Fruit fly (Drosophila melanogaster) whole organism, embryonic: ENCODE measurements around the gene lectin-37Da.

Experiments used
- Atf6 ChIP-seq: fragments of 200-800 bp; sonication (Bioruptor generic); IDR thresholded peaks from 2 replicates; pipeline ENCODE4 v1.3.6; 2022; ENCODE audit warnings: missing biosample characterization, missing genetic modification characterization
- CG11560 ChIP-seq: fragments of 200-800 bp; sonication (Bioruptor generic); IDR thresholded peaks from 3 replicates; pipeline ENCODE4 v1.3.6; 2022; ENCODE audit warnings: missing biosample characterization, missing genetic modification characterization
- CG11696 ChIP-seq: fragments of 200-800 bp; sonication (Bioruptor generic); IDR thresholded peaks from 2 replicates; pipeline ENCODE4 v1.3.6; 2022; ENCODE audit warnings: missing biosample characterization, missing genetic modification characterization
- CG13123 ChIP-seq: fragments of 200-800 bp; sonication (Bioruptor generic); optimal IDR thresholded peaks from 2 replicates; lab custom pipeline; 2016; ENCODE audit warnings: missing biosample characterization, missing genetic modification characterization
- CG13424 ChIP-seq: fragments of 200-800 bp; sonication (Bioruptor generic); optimal IDR thresholded peaks from 2 replicates; lab custom pipeline; 2019; ENCODE audit warnings: missing biosample characterization, mild to moderate bottlenecking, missing genetic modification characterization, moderate library complexity
- CG14965 ChIP-seq: fragments of 200-800 bp; sonication (Bioruptor generic); optimal IDR thresholded peaks from 2 replicates; lab custom pipeline; 2016; ENCODE audit warnings: missing biosample characterization, missing genetic modification characterization, borderline replicate concordance
- CG17359 ChIP-seq: fragments of 200-800 bp; sonication (Bioruptor generic); optimal IDR thresholded peaks from 3 replicates; lab custom pipeline; 2018; ENCODE audit warnings: missing biosample characterization, mild to moderate bottlenecking, missing genetic modification characterization, moderate library complexity
- CG17802 ChIP-seq: fragments of 200-800 bp; sonication (Bioruptor generic); optimal IDR thresholded peaks from 2 replicates; lab custom pipeline; 2018; ENCODE audit warnings: missing biosample characterization, mild to moderate bottlenecking, missing genetic modification characterization, moderate library complexity
- CG2875 ChIP-seq: fragments of 200-800 bp; sonication (Bioruptor generic); optimal IDR thresholded peaks from 2 replicates; lab custom pipeline; 2017; ENCODE audit warnings: missing biosample characterization, mild to moderate bottlenecking, missing genetic modification characterization, missing genetic modification reagents
- CG3847 ChIP-seq: fragments of 200-800 bp; sonication (Bioruptor generic); IDR thresholded peaks from 2 replicates; pipeline ENCODE4 v1.3.6; 2022; ENCODE audit warnings: missing biosample characterization, missing genetic modification characterization
- CG5953 ChIP-seq: fragments of 200-800 bp; sonication (Bioruptor generic); IDR thresholded peaks from 2 replicates; pipeline ENCODE4 v1.3.6; 2022; ENCODE audit warnings: missing biosample characterization, missing genetic modification characterization
- CG6689 ChIP-seq: fragments of 200-800 bp; sonication (Bioruptor generic); IDR thresholded peaks from 2 replicates; pipeline ENCODE4 v1.3.6; 2022; ENCODE audit warnings: missing biosample characterization, missing genetic modification characterization
- CG8089 ChIP-seq: fragments of 200-800 bp; sonication (Bioruptor generic); optimal IDR thresholded peaks from 3 replicates; lab custom pipeline; 2016; ENCODE audit warnings: missing biosample characterization, missing genetic modification characterization
- CG8281 ChIP-seq: fragments of 200-800 bp; sonication (Bioruptor generic); optimal IDR thresholded peaks from 2 replicates; lab custom pipeline; 2018; ENCODE audit warnings: missing biosample characterization, mild to moderate bottlenecking, missing genetic modification characterization, moderate library complexity
- CG9609 ChIP-seq: fragments of 200-800 bp; sonication (Bioruptor generic); optimal IDR thresholded peaks from 3 replicates; lab custom pipeline; 2016; ENCODE audit warnings: missing biosample characterization, missing genetic modification characterization
- CHES-1-like ChIP-seq: fragments of 200-800 bp; sonication (Bioruptor generic); optimal IDR thresholded peaks from 2 replicates; lab custom pipeline; 2016; ENCODE audit warnings: missing biosample characterization, missing genetic modification characterization
- CoRest ChIP-seq: fragments of 200-800 bp; sonication (Bioruptor generic); optimal IDR thresholded peaks from 3 replicates; lab custom pipeline; 2018; ENCODE audit warnings: missing biosample characterization, mild to moderate bottlenecking, missing genetic modification characterization, moderate library complexity
- Dll ChIP-seq: fragments of 200-800 bp; sonication (Bioruptor generic); IDR thresholded peaks from 4 replicates; pipeline ENCODE4 v1.3.6; 2022; ENCODE audit warnings: missing biosample characterization, missing genetic modification characterization; ENCODE audit not compliant: partially characterized antibody
- Dref ChIP-seq: fragments of 200-800 bp; sonication (Bioruptor generic); IDR thresholded peaks from 2 replicates; pipeline ENCODE4 v1.3.6; 2022; ENCODE audit warnings: missing biosample characterization, missing genetic modification characterization
- Eip74EF ChIP-seq, 2 experiments: fragments of 200-800 bp in 1 of 2; fragments of >200 bp in 1 of 2; sonication (Bioruptor generic) in 1 of 2; optimal IDR thresholded peaks; 2 replicates each; lab custom pipeline; 2017 to 2019; ENCODE audit warnings: missing biosample characterization in 2 of 2, missing genetic modification characterization in 2 of 2, mild to moderate bottlenecking in 1 of 2, moderate library complexity in 1 of 2
- Fer2 ChIP-seq: fragments of 200-800 bp; sonication (Bioruptor generic); optimal IDR thresholded peaks from 2 replicates; lab custom pipeline; 2018; ENCODE audit warnings: missing biosample characterization, mild to moderate bottlenecking, missing genetic modification characterization, moderate library complexity
- HHEX ChIP-seq: fragments of 200-800 bp; sonication (Bioruptor generic); optimal IDR thresholded peaks from 3 replicates; lab custom pipeline; 2017; ENCODE audit warnings: missing biosample characterization, mild to moderate bottlenecking, missing genetic modification characterization, missing genetic modification reagents
- Med ChIP-seq: fragments of 200-800 bp; sonication (Bioruptor generic); peaks from one replicate; lab custom pipeline; 2016; ENCODE audit warnings: missing biosample characterization, missing genetic modification characterization, mild to moderate bottlenecking, inconsistent platforms, moderate library complexity
- NC2α ChIP-seq: fragments of 200-800 bp; sonication (Bioruptor generic); optimal IDR thresholded peaks from 2 replicates; lab custom pipeline; 2016; ENCODE audit warnings: missing biosample characterization, missing genetic modification characterization
- Nf-YB ChIP-seq: fragments of 200-800 bp; sonication (Bioruptor generic); optimal IDR thresholded peaks from 3 replicates; lab custom pipeline; 2019; ENCODE audit warnings: missing biosample characterization, mild to moderate bottlenecking, missing genetic modification characterization, moderate library complexity
- Sox100B ChIP-seq: fragments of 200-800 bp; sonication (Bioruptor generic); optimal IDR thresholded peaks from 3 replicates; lab custom pipeline; 2018; ENCODE audit warnings: missing biosample characterization, mild to moderate bottlenecking, missing genetic modification characterization
- Ssrp ChIP-seq: fragments of 200-800 bp; sonication (Bioruptor generic); optimal IDR thresholded peaks from 2 replicates; lab custom pipeline; 2018; ENCODE audit warnings: missing biosample characterization, mild to moderate bottlenecking, missing genetic modification characterization, moderate library complexity
- Trl ChIP-seq, 3 experiments: fragments of >200 bp in 2 of 3; fragments of 200-800 bp in 1 of 3; sonication (Bioruptor generic) in 1 of 3; optimal IDR thresholded peaks; 2 replicates in 1 of 3; 3 replicates in 2 of 3; lab custom pipeline; 2016 to 2017; ENCODE audit warnings: missing biosample characterization in 1 of 3, missing genetic modification characterization in 1 of 3
- az2 ChIP-seq: fragments of 200-800 bp; sonication (Bioruptor generic); optimal IDR thresholded peaks from 3 replicates; lab custom pipeline; 2016; ENCODE audit warnings: missing biosample characterization, missing genetic modification characterization
- cato ChIP-seq: fragments of 200-800 bp; sonication (Bioruptor generic); optimal IDR thresholded peaks from 2 replicates; lab custom pipeline; 2016; ENCODE audit warnings: missing biosample characterization, missing genetic modification characterization, borderline replicate concordance
- cg ChIP-seq: fragments of 200-800 bp; sonication (Bioruptor generic); optimal IDR thresholded peaks from 3 replicates; lab custom pipeline; 2019; ENCODE audit warnings: missing biosample characterization, mild to moderate bottlenecking, missing genetic modification characterization, moderate library complexity
- danr ChIP-seq: fragments of 200-800 bp; sonication (Bioruptor generic); IDR thresholded peaks from 2 replicates; pipeline ENCODE4 v1.3.6; 2022; ENCODE audit warnings: missing biosample characterization, missing genetic modification characterization
- fd3F ChIP-seq: fragments of 200-800 bp; sonication (Bioruptor generic); optimal IDR thresholded peaks from 2 replicates; lab custom pipeline; 2018; ENCODE audit warnings: missing biosample characterization, mild to moderate bottlenecking, missing genetic modification characterization, moderate library complexity
- gem ChIP-seq: fragments of 200-800 bp; sonication (Bioruptor generic); optimal IDR thresholded peaks from 2 replicates; lab custom pipeline; 2019; ENCODE audit warnings: missing biosample characterization, mild to moderate bottlenecking, missing genetic modification characterization, moderate library complexity
- hth ChIP-seq: fragments of >200 bp; optimal IDR thresholded peaks from 2 replicates; lab custom pipeline; 2017; ENCODE audit warnings: inconsistent platforms
- klu ChIP-seq: fragments of 200-800 bp; sonication (Bioruptor generic); IDR thresholded peaks from 2 replicates; pipeline ENCODE4 v1.3.6; 2022; ENCODE audit warnings: missing biosample characterization, missing genetic modification characterization
- lilli ChIP-seq: fragments of 200-800 bp; sonication (Bioruptor generic); optimal IDR thresholded peaks from 3 replicates; lab custom pipeline; 2016; ENCODE audit warnings: missing biosample characterization, missing genetic modification characterization
- maf-S ChIP-seq: fragments of 200-800 bp; sonication (Bioruptor generic); optimal IDR thresholded peaks from 2 replicates; lab custom pipeline; 2016; ENCODE audit warnings: missing biosample characterization, missing genetic modification characterization
- odd ChIP-seq: fragments of 200-800 bp; sonication (Bioruptor generic); optimal IDR thresholded peaks from 2 replicates; lab custom pipeline; 2017; ENCODE audit warnings: missing biosample characterization, mild to moderate bottlenecking, missing genetic modification characterization
- org-1 ChIP-seq: fragments of 200-800 bp; sonication (Bioruptor generic); optimal IDR thresholded peaks from 2 replicates; lab custom pipeline; 2017; ENCODE audit warnings: missing biosample characterization, missing genetic modification characterization
- pfk ChIP-seq: fragments of 200-800 bp; sonication (Bioruptor generic); optimal IDR thresholded peaks from 2 replicates; lab custom pipeline; 2018; ENCODE audit warnings: missing biosample characterization, mild to moderate bottlenecking, missing genetic modification characterization, moderate library complexity
- pho ChIP-seq: fragments of 200-800 bp; sonication (Bioruptor generic); optimal IDR thresholded peaks from 2 replicates; lab custom pipeline; 2016; ENCODE audit warnings: missing biosample characterization, missing genetic modification characterization
- sd ChIP-seq: fragments of 200-800 bp; sonication (Bioruptor generic); optimal IDR thresholded peaks from 3 replicates; lab custom pipeline; 2018; ENCODE audit warnings: missing biosample characterization, mild to moderate bottlenecking, missing genetic modification characterization, moderate library complexity
- sqz ChIP-seq: fragments of 200-800 bp; sonication (Bioruptor generic); optimal IDR thresholded peaks from 3 replicates; lab custom pipeline; 2018; ENCODE audit warnings: missing biosample characterization, mild to moderate bottlenecking, missing genetic modification characterization
- tio ChIP-seq: fragments of 200-800 bp; sonication (Bioruptor generic); optimal IDR thresholded peaks from 2 replicates; lab custom pipeline; 2017; ENCODE audit warnings: missing biosample characterization, missing genetic modification characterization, inconsistent platforms
- tll ChIP-seq, 2 experiments: fragments of 200-800 bp in 1 of 2; fragments of >200 bp in 1 of 2; sonication (Bioruptor generic) in 1 of 2; optimal IDR thresholded peaks; 2 replicates each; lab custom pipeline; 2017 to 2019; ENCODE audit warnings: missing biosample characterization in 2 of 2, missing genetic modification characterization in 2 of 2, mild to moderate bottlenecking in 1 of 2, moderate library complexity in 1 of 2
- wor ChIP-seq: fragments of 200-800 bp; sonication (Bioruptor generic); IDR thresholded peaks from 2 replicates; pipeline ENCODE4 v1.3.6; 2022; ENCODE audit warnings: missing biosample characterization, missing genetic modification characterization

The lectin-37Da gene

dm6 chr2L:19398317-19399234 is 19.5 kb upstream of the lectin-37Da start, which contains the start of gene CG17544 (continued):
- no peak for TF ChIP-seq Dll (GFP tag; lab: Robert Waterston, UW)
- peak; percentile 61 for TF ChIP-seq CG8281 (tag; lab: Kevin White, UChicago)
- peak; percentile 31 for TF ChIP-seq CG9609 (GFP tag; lab: Kevin White, UChicago)
- TF ChIP-seq Trl (optimal IDR thresholded peaks at IDR 0.05; lab: Kevin White, UChicago): peak; percentile 67 to 71
- TF ChIP-seq Trl (GFP tag; optimal IDR thresholded peaks at IDR 0.05; lab: Kevin White, UChicago): peak; percentile 14
- peak; percentile 27 for TF ChIP-seq lilli
- peak; percentile 26 for TF ChIP-seq pho (GFP tag; lab: Kevin White, UChicago)
- peak; percentile 4 for TF ChIP-seq CG17802 (tag; lab: Kevin White, UChicago)
- peak; percentile 100 for TF ChIP-seq CG8089 (GFP tag; lab: Kevin White, UChicago)
- peak; percentile 53 for TF ChIP-seq fd3F (GFP tag; lab: Kevin White, UChicago)
- peak; percentile 75 for TF ChIP-seq sd (tag; lab: Kevin White, UChicago)
- peak; percentile 52 for TF ChIP-seq cato (GFP tag; lab: Kevin White, UChicago)
- TF ChIP-seq CG11560 (tag; lab: Robert Waterston, UW): 0 out of 3 replicates have a peak, but pooled peaks have one; percentile 8
- peak; percentile 21; the same call in 1 of the 2 replicates for TF ChIP-seq wor (GFP tag; lab: Robert Waterston, UW)
- TF ChIP-seq CHES-1-like: peak; percentile 30
- peak; percentile 89 for TF ChIP-seq CG13424 (tag; lab: Kevin White, UChicago)
- peak; percentile 3 for TF ChIP-seq pfk (GFP tag; lab: Kevin White, UChicago)
- TF ChIP-seq Sox100B: peak; percentile 88
- TF ChIP-seq CG13123: peak; percentile 23
- TF ChIP-seq gem (tag; lab: Kevin White, UChicago): peak; percentile 90
- TF ChIP-seq az2 (GFP tag; lab: Kevin White, UChicago): peak; percentile 62
- no peak for TF ChIP-seq CG14965 (GFP tag; lab: Kevin White, UChicago)
- peak; percentile 76 for TF ChIP-seq odd (GFP tag; lab: Kevin White, UChicago)
- peak; percentile 83 for TF ChIP-seq HHEX
- no peak for TF ChIP-seq hth (lab: Kevin White, UChicago)
- TF ChIP-seq tio (GFP tag; lab: Kevin White, UChicago): peak; percentile 52
- no peak for TF ChIP-seq maf-S
- peak; percentile 52; the same call in 1 of the 2 replicates for TF ChIP-seq CG6689 (GFP tag; lab: Robert Waterston, UW)
- TF ChIP-seq tll (GFP tag; optimal IDR thresholded peaks at IDR 0.05; lab: Kevin White, UChicago): no peak
- peak; percentile 90 for TF ChIP-seq CoRest
- TF ChIP-seq Nf-YB: peak; percentile 67
- peak; percentile 40 for TF ChIP-seq sqz
- TF ChIP-seq Ssrp (tag; lab: Kevin White, UChicago): peak; percentile 76
- peak; percentile 69; the same call in 1 of the 2 replicates for TF ChIP-seq klu (GFP tag; lab: Robert Waterston, UW)
- peak; percentile 59 for TF ChIP-seq Fer2 (tag; lab: Kevin White, UChicago)
- peak in 1 of 2 experiments; percentile 22 for TF ChIP-seq Eip74EF (GFP tag; optimal IDR thresholded peaks at IDR 0.05; lab: Kevin White, UChicago)
- peak; percentile 56; the same call in 1 of the 2 replicates for TF ChIP-seq CG3847 (GFP tag; lab: Robert Waterston, UW)
- no peak for TF ChIP-seq NC2α
- TF ChIP-seq cg: peak; percentile 90
- TF ChIP-seq CG17359 (tag; lab: Kevin White, UChicago): peak; percentile 76
- TF ChIP-seq Dref: no peak
- peak; percentile 41; the same call in 1 of the 2 replicates for TF ChIP-seq danr (GFP tag; lab: Robert Waterston, UW)
- no peak; the same call in 1 of the 2 replicates for TF ChIP-seq CG5953 (GFP tag; lab: Robert Waterston, UW)
- TF ChIP-seq org-1: peak; percentile 20
- TF ChIP-seq CG2875 (GFP tag; lab: Kevin White, UChicago): peak; percentile 50
- peak; percentile 57 for TF ChIP-seq Atf6
- no peak for TF ChIP-seq CG11696 (GFP tag; lab: Robert Waterston, UW)
- peak; percentile 82 for TF ChIP-seq Med (GFP tag; lab: Kevin White, UChicago)
